Worm (Caenorhabditis elegans): ENCODE measurements around the gene F35D2.1.

- TF ChIP-seq dmd-4 (tag; optimal IDR thresholded peaks at IDR 0.05), result no peak
- TF ChIP-seq ama-1 (optimal IDR thresholded peaks at IDR 0.05), result no peak
- no peak for TF ChIP-seq nhr-10 (tag; optimal IDR thresholded peaks at IDR 0.05)
- no peak for TF ChIP-seq snpc-4 (tag; optimal IDR thresholded peaks at IDR 0.05)
- no peak for TF ChIP-seq aly-2 (tag; optimal IDR thresholded peaks at IDR 0.05)
These were observed 1.6 kb upstream of the F35D2.1 start, which contains the start of gene F35D2.2 for ce11 chrII:7574143-7574542.

Measured in whole organism, L2 larva.